Worm (Caenorhabditis elegans): ENCODE measurements around the gene F14F3.5.

DNA sequence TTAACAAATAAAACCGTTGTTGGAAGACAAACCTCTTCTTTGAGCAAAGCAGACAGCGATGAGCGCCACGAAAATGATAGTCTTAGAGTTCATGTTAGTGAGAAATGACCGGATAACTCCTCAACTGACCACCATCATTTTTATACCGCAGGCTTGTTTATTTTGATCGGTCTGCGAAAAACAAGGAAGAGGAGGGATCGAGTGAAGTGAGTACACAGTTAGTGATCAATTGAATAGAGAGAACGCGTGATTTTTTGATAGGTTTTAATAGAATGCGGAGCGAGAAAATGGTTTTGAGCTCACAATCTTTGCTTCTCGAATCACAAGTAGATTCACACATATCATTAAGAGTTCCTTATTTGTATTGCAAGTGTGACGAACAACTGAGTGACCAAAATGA is 7.7 kb downstream of the F14F3.5 start, which contains the start of gene F14F3.4:
- no peak for TF ChIP-seq dao-5 (tag; optimal IDR thresholded peaks at IDR 0.05)
- TF ChIP-seq him-1 (tag; optimal IDR thresholded peaks at IDR 0.05) = no peak
